Worm (Caenorhabditis elegans) whole organism, L4/young adult: ENCODE results near the gene Y80D3A.8.

Experiments used
- W03F9.2 ChIP-seq: fragments of 150-350 bp; optimal IDR thresholded peaks from 2 replicates; lab custom pipeline; 2014; ENCODE audit warnings: missing biosample characterization, missing genetic modification characterization
- him-1 ChIP-seq: sonication (generic microtip); optimal IDR thresholded peaks from 2 replicates; lab custom pipeline; 2016; ENCODE audit warnings: missing genotype, missing genetic modification reagents, missing genetic modification characterization, missing compliant biosample characterization

DNA sequence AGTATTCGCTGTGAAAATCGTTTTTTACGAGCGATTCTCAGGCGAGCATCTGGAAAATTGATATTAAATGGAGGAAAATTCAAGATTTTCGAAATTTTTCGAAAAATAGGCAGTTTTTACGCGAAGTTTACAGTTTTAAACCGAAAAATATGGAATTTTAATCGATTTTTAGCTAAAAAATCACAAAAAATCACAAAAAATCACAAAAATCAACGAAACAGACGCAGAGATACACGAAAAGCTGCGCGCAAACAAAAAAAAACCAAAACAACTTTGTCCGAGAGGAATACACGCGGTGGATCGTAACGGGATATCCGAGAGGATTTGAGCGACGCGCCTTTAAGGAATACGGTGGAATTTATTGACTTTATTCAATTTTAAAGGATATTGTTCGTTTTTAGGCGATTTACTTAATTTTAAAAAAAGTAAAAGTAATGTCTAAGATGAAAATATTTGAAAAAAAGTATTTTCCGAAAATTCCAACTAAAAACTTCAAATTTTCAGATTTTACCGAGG, 29.2 kb downstream of the Y80D3A.8 start, which contains the start of gene Y39B6A.42:
- TF ChIP-seq W03F9.2 (tag; lab: Kevin White, UChicago) (peak; percentile 1), him-1 (tag; lab: Kevin White, UChicago) (no peak)
